Fruit fly (Drosophila melanogaster): ENCODE measurements around the gene mRpL15.
A peak's percentile ranks its signal among the peaks of the same experiment; 100 is the strongest.

Gene mRpL15

dm6 chr3L:20470991-20471498 is 35.0 kb upstream of the mRpL15 start:
- TF ChIP-seq Crg-1 (GFP tag; optimal IDR thresholded peaks at IDR 0.05), result no peak
- peak; percentile 26 for TF ChIP-seq CG12768 (GFP tag; optimal IDR thresholded peaks at IDR 0.05)
- peak; percentile 96 for TF ChIP-seq kay (GFP tag; ENCODE audit: borderline replicate concordance)
- peak; percentile 86 for TF ChIP-seq cic (GFP tag; optimal IDR thresholded peaks at IDR 0.05)
- no peak for TF ChIP-seq bab1 (GFP tag; optimal IDR thresholded peaks at IDR 0.05)
- TF ChIP-seq Clk (GFP tag; optimal IDR thresholded peaks at IDR 0.05), result peak; percentile 44
- TF ChIP-seq tj (GFP tag; optimal IDR thresholded peaks at IDR 0.05), result peak; percentile 19
- TF ChIP-seq CG7045 (GFP tag; optimal IDR thresholded peaks at IDR 0.05), result peak; percentile 55
- TF ChIP-seq Mnt (GFP tag; optimal IDR thresholded peaks at IDR 0.05), result peak; percentile 30
- TF ChIP-seq pad (GFP tag; optimal IDR thresholded peaks at IDR 0.05), result no peak
- peak; percentile 6 for TF ChIP-seq CG11617 (GFP tag; optimal IDR thresholded peaks at IDR 0.05)

dm6 chr3L:20467433-20467832 is 31.4 kb upstream of the mRpL15 start:
- no peak for TF ChIP-seq cnc (optimal IDR thresholded peaks at IDR 0.05)
- TF ChIP-seq CG12768 (GFP tag; optimal IDR thresholded peaks at IDR 0.05), result no peak
- TF ChIP-seq CG14711 (tag; optimal IDR thresholded peaks at IDR 0.05), result no peak
- no peak for TF ChIP-seq Hr96 (GFP tag; optimal IDR thresholded peaks at IDR 0.05)
- no peak for TF ChIP-seq kay (GFP tag; ENCODE audit: borderline replicate concordance)
- TF ChIP-seq CG33017 (tag; optimal IDR thresholded peaks at IDR 0.05), result no peak
- no peak for TF ChIP-seq toe (GFP tag; optimal IDR thresholded peaks at IDR 0.05)
- no peak for TF ChIP-seq tj (GFP tag; optimal IDR thresholded peaks at IDR 0.05)
- no peak for TF ChIP-seq CG11617 (GFP tag; optimal IDR thresholded peaks at IDR 0.05)
- TF ChIP-seq pad (GFP tag; optimal IDR thresholded peaks at IDR 0.05), result no peak
- TF ChIP-seq CG7045 (GFP tag; optimal IDR thresholded peaks at IDR 0.05), result no peak
- TF ChIP-seq bab1 (GFP tag; optimal IDR thresholded peaks at IDR 0.05), result no peak
- no peak for TF ChIP-seq CG5204 (GFP tag; optimal IDR thresholded peaks at IDR 0.05)
- no peak for TF ChIP-seq CG7101 (tag; optimal IDR thresholded peaks at IDR 0.05)
- TF ChIP-seq Clk (GFP tag; optimal IDR thresholded peaks at IDR 0.05), result no peak
- no peak for TF ChIP-seq ovo (GFP tag; optimal IDR thresholded peaks at IDR 0.05)
- TF ChIP-seq cic (GFP tag; optimal IDR thresholded peaks at IDR 0.05), result no peak

- TF ChIP-seq CG7045 (GFP tag; optimal IDR thresholded peaks at IDR 0.05) (no peak), ovo (GFP tag; optimal IDR thresholded peaks at IDR 0.05) (no peak), CG12768 (GFP tag; optimal IDR thresholded peaks at IDR 0.05) (no peak), CG11617 (GFP tag; optimal IDR thresholded peaks at IDR 0.05) (no peak)
Measured at dm6 chr3L:20466599-20466998, 30.6 kb upstream of the mRpL15 start, which contains the start of gene Tdh. Gene Tdh (plus strand): TSS chr3L:20466944.

dm6 chr3L:20465941-20466340 is 29.9 kb upstream of the mRpL15 start, which contains the start of gene CG42764:
Gene CG42764 (minus strand): TSS chr3L:20466041.
- no peak for TF ChIP-seq Clk (GFP tag; optimal IDR thresholded peaks at IDR 0.05)
- no peak for TF ChIP-seq CG7045 (GFP tag; optimal IDR thresholded peaks at IDR 0.05)
- TF ChIP-seq ovo (GFP tag; optimal IDR thresholded peaks at IDR 0.05), result no peak
- no peak for TF ChIP-seq tj (GFP tag; optimal IDR thresholded peaks at IDR 0.05)
- no peak for TF ChIP-seq CG12768 (GFP tag; optimal IDR thresholded peaks at IDR 0.05)

dm6 chr3L:20464677-20465076 is 28.7 kb upstream of the mRpL15 start, which contains the start of gene atk:
Gene atk (minus strand): TSS chr3L:20464862.
- TF ChIP-seq Hr96 (GFP tag; optimal IDR thresholded peaks at IDR 0.05) (no peak), pad (GFP tag; optimal IDR thresholded peaks at IDR 0.05) (no peak), CG14711 (tag; optimal IDR thresholded peaks at IDR 0.05) (no peak)

- TF ChIP-seq bab1 (GFP tag; optimal IDR thresholded peaks at IDR 0.05) (no peak), CG7101 (tag; optimal IDR thresholded peaks at IDR 0.05) (no peak), cic (GFP tag; optimal IDR thresholded peaks at IDR 0.05) (no peak), Crg-1 (GFP tag; optimal IDR thresholded peaks at IDR 0.05) (no peak), CG14711 (tag; optimal IDR thresholded peaks at IDR 0.05) (no peak), CG33017 (tag; optimal IDR thresholded peaks at IDR 0.05) (no peak), pad (GFP tag; optimal IDR thresholded peaks at IDR 0.05) (no peak), Mnt (GFP tag; optimal IDR thresholded peaks at IDR 0.05) (no peak), cnc (optimal IDR thresholded peaks at IDR 0.05) (no peak), CG11617 (GFP tag; optimal IDR thresholded peaks at IDR 0.05) (no peak)
Measured at dm6 chr3L:20462391-20462790, 26.4 kb upstream of the mRpL15 start.

dm6 chr3L:20460383-20460782 is 24.4 kb upstream of the mRpL15 start, which contains the start of gene mag:
Gene mag (plus strand): TSS chr3L:20460683.
- TF ChIP-seq tj (GFP tag; optimal IDR thresholded peaks at IDR 0.05) (no peak), Mnt (GFP tag; optimal IDR thresholded peaks at IDR 0.05) (no peak), CG5204 (GFP tag; optimal IDR thresholded peaks at IDR 0.05) (no peak), bab1 (GFP tag; optimal IDR thresholded peaks at IDR 0.05) (no peak)
